Fruit fly (Drosophila melanogaster): ENCODE results near the gene nyo.

dm6 chr3R:31605117-31605432 lies 62.2 kb downstream of the nyo start:
- TF ChIP-seq psq (optimal IDR thresholded peaks at IDR 0.05): no peak
- TF ChIP-seq Myc (optimal IDR thresholded peaks at IDR 0.05): no peak
- no peak for TF ChIP-seq h (optimal IDR thresholded peaks at IDR 0.05)
- TF ChIP-seq Sin3A (optimal IDR thresholded peaks at IDR 0.05): no peak
- no peak for TF ChIP-seq insv (optimal IDR thresholded peaks at IDR 0.05)
- TF ChIP-seq ttk (optimal IDR thresholded peaks at IDR 0.05): no peak
